Worm (Caenorhabditis elegans) whole organism, early embryonic: ENCODE results near the gene itm-2.

Source experiments
- B0310.2 ChIP-seq: sonication (generic microtip); optimal IDR thresholded peaks from 2 replicates; lab custom pipeline; 2016; ENCODE audit warnings: mild to moderate bottlenecking, missing genetic modification characterization, missing compliant biosample characterization
- F13C5.2 ChIP-seq: sonication (generic microtip); optimal IDR thresholded peaks from 2 replicates; lab custom pipeline; 2017; ENCODE audit warnings: mild to moderate bottlenecking, missing genetic modification characterization, inconsistent platforms, missing compliant biosample characterization
- aly-1 ChIP-seq: sonication (generic microtip); optimal IDR thresholded peaks from 2 replicates; lab custom pipeline; 2016; ENCODE audit warnings: missing genetic modification characterization, missing compliant biosample characterization
- ama-1 ChIP-seq: fragments of 150-350 bp; optimal IDR thresholded peaks from 2 replicates; lab custom pipeline; 2014
- ceh-36 ChIP-seq: sonication (generic microtip); optimal IDR thresholded peaks from 2 replicates; lab custom pipeline; 2016; ENCODE audit warnings: missing genetic modification characterization, inconsistent platforms, missing compliant biosample characterization
- flt-1 ChIP-seq: fragments of 200-800 bp; sonication (Bioruptor generic); IDR thresholded peaks from 2 replicates; pipeline ENCODE4 v1.3.6; 2022; ENCODE audit warnings: missing genetic modification characterization, missing compliant biosample characterization
- hmbx-1 ChIP-seq: sonication (generic microtip); optimal IDR thresholded peaks from 2 replicates; lab custom pipeline; 2016; ENCODE audit warnings: mild to moderate bottlenecking, missing genetic modification characterization, missing compliant biosample characterization
- hmg-4 ChIP-seq: fragments of 200-800 bp; sonication (Bioruptor generic); optimal IDR thresholded peaks from 2 replicates; lab custom pipeline; 2018; ENCODE audit warnings: mild to moderate bottlenecking, missing genetic modification characterization, missing compliant biosample characterization
- hnd-1 ChIP-seq: sonication (generic microtip); optimal IDR thresholded peaks from 2 replicates; lab custom pipeline; 2016; ENCODE audit warnings: missing genetic modification characterization, missing compliant biosample characterization
- pes-1 ChIP-seq: fragments of 200-800 bp; sonication (Bioruptor generic); IDR thresholded peaks from 2 replicates; pipeline ENCODE4 v1.3.6; 2022; ENCODE audit warnings: missing genetic modification reagents, missing genetic modification characterization, missing compliant biosample characterization
- scrt-1 ChIP-seq: fragments of 200-800 bp; sonication (Bioruptor generic); IDR thresholded peaks from 2 replicates; pipeline ENCODE4 v1.3.6; 2022; ENCODE audit warnings: missing genetic modification characterization, missing compliant biosample characterization
- sea-1 ChIP-seq: fragments of 200-800 bp; sonication (Bioruptor generic); conservative IDR thresholded peaks from 2 replicates; pipeline ENCODE4 v1.3.6; 2022; ENCODE audit warnings: missing genetic modification characterization, missing compliant biosample characterization

- TF ChIP-seq aly-1 (tag; lab: Kevin White, UChicago) (no peak), ama-1 (lab: Kevin White, UChicago) (no peak), hnd-1 (tag; lab: Kevin White, UChicago) (no peak), scrt-1 (GFP tag; lab: Robert Waterston, UW) (no peak), B0310.2 (tag; lab: Kevin White, UChicago) (no peak), ceh-36 (tag; lab: Kevin White, UChicago) (no peak), hmbx-1 (tag; lab: Kevin White, UChicago) (no peak), hmg-4 (GFP tag; lab: Kevin White, UChicago) (no peak), sea-1 (GFP tag; lab: Robert Waterston, UW) (no peak), flt-1 (GFP tag; lab: Robert Waterston, UW) (no peak), F13C5.2 (tag; lab: Kevin White, UChicago) (no peak), pes-1 (no peak)
Observed at ce11 chrX:5467820-5468270, 22.9 kb downstream of the itm-2 start, which contains the start of gene dpyd-1.
